Fruit fly (Drosophila melanogaster): Measurements from ENCODE around the gene CG9801.

CG9801 gene

DNA sequence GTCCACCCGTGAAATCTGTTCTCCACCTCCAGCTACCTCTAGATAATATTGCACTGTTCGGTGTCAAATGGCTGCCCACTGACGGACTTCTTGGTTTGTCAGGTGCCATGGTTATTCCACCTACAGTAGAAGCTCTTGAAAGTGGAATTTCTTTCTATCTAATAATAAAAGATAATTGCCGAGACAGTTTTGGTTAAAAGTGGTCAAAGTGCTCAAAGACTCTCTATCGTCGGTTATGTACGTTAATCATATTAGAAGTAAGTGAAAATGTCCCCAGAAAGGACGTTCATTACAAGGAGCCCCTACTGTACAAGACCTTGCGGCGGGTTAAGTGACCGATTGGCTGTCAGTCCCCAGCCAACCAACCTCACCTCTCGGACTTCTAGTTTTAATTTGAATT is 3.3 kb downstream of the CG9801 start (continued):
- TF ChIP-seq CG33213 (GFP tag; optimal IDR thresholded peaks at IDR 0.05) (no peak), CG7357 (GFP tag; IDR thresholded peaks at IDR 0.05) (peak; percentile 40; the same call in 2 of the 3 replicates), CG2120 (GFP tag; optimal IDR thresholded peaks at IDR 0.05) (peak; percentile 63), CG2875 (GFP tag; optimal IDR thresholded peaks at IDR 0.05) (no peak), pnt (GFP tag; optimal IDR thresholded peaks at IDR 0.05) (peak; percentile 61), CG11247 (GFP tag; IDR thresholded peaks at IDR 0.05) (peak; percentile 41; the same call in 1 of the 2 replicates), ems (GFP tag; optimal IDR thresholded peaks at IDR 0.05) (peak; percentile 20), CG17359 (tag; optimal IDR thresholded peaks at IDR 0.05) (peak; percentile 48), CG1529 (GFP tag; optimal IDR thresholded peaks at IDR 0.05) (no peak), jumu (GFP tag; optimal IDR thresholded peaks at IDR 0.05) (peak; percentile 53), bbx (GFP tag; IDR thresholded peaks at IDR 0.05; ENCODE audit: partially characterized antibody) (no peak), CG14441 (GFP tag; IDR thresholded peaks at IDR 0.05) (peak; percentile 52), Mad (GFP tag; optimal IDR thresholded peaks at IDR 0.05) (peak; percentile 35), grau (tag; optimal IDR thresholded peaks at IDR 0.05) (peak; percentile 91), Nf-YC (tag; optimal IDR thresholded peaks at IDR 0.05) (peak; percentile 5), CG17612 (GFP tag; IDR thresholded peaks at IDR 0.05) (no peak), chm (GFP tag; IDR thresholded peaks at IDR 0.05) (peak; percentile 54; the same call in 1 of the 2 replicates), tin (GFP tag; optimal IDR thresholded peaks at IDR 0.05) (peak; percentile 22), gem (tag; optimal IDR thresholded peaks at IDR 0.05) (peak; percentile 70), CG9437 (GFP tag; optimal IDR thresholded peaks at IDR 0.05) (peak; percentile 10), CG11456 (GFP tag; IDR thresholded peaks at IDR 0.05) (peak; percentile 72; the same call in 1 of the 3 replicates)

DNA sequence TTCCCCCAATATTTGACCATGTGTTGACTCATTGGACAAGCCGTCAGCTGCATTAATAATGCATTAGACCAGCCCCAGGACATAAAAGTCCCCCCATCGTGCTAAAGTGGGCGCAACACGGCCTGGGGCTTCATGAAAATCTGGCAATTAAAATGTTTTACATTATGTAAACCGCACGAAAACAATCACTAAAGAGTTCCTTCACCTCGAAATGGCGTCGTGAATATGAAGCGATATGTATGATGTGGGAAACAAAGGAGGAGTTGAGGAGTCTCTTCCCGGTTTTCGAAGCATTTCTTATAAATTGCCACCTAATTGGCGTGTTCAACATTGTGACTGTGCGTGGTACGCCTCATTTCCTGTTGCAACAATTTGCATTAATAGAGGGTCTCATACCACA is 4.8 kb downstream of the CG9801 start:
- TF ChIP-seq cato (GFP tag; optimal IDR thresholded peaks at IDR 0.05; ENCODE audit: borderline replicate concordance) (no peak), Nf-YA (GFP tag; IDR thresholded peaks at IDR 0.05) (no peak), ato (GFP tag; IDR thresholded peaks at IDR 0.05; ENCODE audit: partially characterized antibody) (no peak), CG1832 (GFP tag; optimal IDR thresholded peaks at IDR 0.05) (no peak), HLH3B (GFP tag; IDR thresholded peaks at IDR 0.05) (no peak), ac (GFP tag; optimal IDR thresholded peaks at IDR 0.05) (no peak), CG14014 (GFP tag; IDR thresholded peaks at IDR 0.05) (no peak), CG14860 (GFP tag; IDR thresholded peaks at IDR 0.05; ENCODE audit: partially characterized antibody) (no peak), eve (GFP tag; optimal IDR thresholded peaks at IDR 0.05) (no peak), Aef1 (GFP tag; IDR thresholded peaks at IDR 0.05) (no peak), CG10147 (GFP tag; optimal IDR thresholded peaks at IDR 0.05) (no peak), CG3407 (GFP tag; optimal IDR thresholded peaks at IDR 0.05) (no peak)

DNA sequence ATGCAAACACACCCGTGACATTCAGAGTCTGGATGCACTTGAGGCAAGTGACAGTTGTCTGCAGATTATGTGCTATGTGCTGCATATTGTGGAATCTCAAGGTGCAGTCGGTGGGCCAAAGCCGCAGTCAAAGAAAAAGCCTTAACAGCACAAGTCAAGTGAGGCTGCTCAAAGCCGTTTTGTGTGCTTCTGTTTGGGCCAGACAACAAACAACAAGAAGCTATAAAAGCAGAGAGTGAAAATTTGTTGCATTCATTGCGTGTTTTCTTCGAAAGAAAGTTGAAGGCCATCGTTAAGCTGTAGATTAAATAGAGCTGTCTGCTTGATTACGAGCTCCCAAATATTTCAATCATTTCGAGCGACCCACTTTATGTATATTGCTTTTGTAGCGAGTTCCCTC is 5.5 kb downstream of the CG9801 start:
- no peak for TF ChIP-seq Doc3 (GFP tag; IDR thresholded peaks at IDR 0.05; ENCODE audit: partially characterized antibody)
- no peak for TF ChIP-seq CG17328 (GFP tag; IDR thresholded peaks at IDR 0.05)
- peak; percentile 58 for TF ChIP-seq sens (GFP tag)
- 0 out of 2 replicates have a peak, but pooled peaks have one; percentile 13 for TF ChIP-seq chm (GFP tag; IDR thresholded peaks at IDR 0.05)
- TF ChIP-seq sisA (GFP tag; IDR thresholded peaks at IDR 0.05): 0 out of 2 replicates have a peak, but pooled peaks have one; percentile 4
- TF ChIP-seq bab2 (GFP tag; optimal IDR thresholded peaks at IDR 0.05): no peak
- TF ChIP-seq Med (GFP tag): peak; percentile 12
- no peak for TF ChIP-seq CG31224 (GFP tag; IDR thresholded peaks at IDR 0.05)
- no peak for TF ChIP-seq CG32772 (GFP tag; IDR thresholded peaks at IDR 0.05)
- no peak for TF ChIP-seq CG15479 (GFP tag; optimal IDR thresholded peaks at IDR 0.05)
- TF ChIP-seq cwo (GFP tag; optimal IDR thresholded peaks at IDR 0.05): no peak
- no peak for TF ChIP-seq pan (optimal IDR thresholded peaks at IDR 0.05)
- TF ChIP-seq pan (GFP tag; optimal IDR thresholded peaks at IDR 0.05 in 1 of 2, IDR thresholded peaks at IDR 0.05 in 1 of 2): no peak
- TF ChIP-seq CG7963 (GFP tag; IDR thresholded peaks at IDR 0.05; ENCODE audit: partially characterized antibody): no peak
- no peak for TF ChIP-seq eyg (GFP tag; optimal IDR thresholded peaks at IDR 0.05)
- TF ChIP-seq CG6765 (GFP tag; optimal IDR thresholded peaks at IDR 0.05): no peak
- TF ChIP-seq fd3F (GFP tag; optimal IDR thresholded peaks at IDR 0.05): no peak
- TF ChIP-seq NK7.1 (GFP tag; optimal IDR thresholded peaks at IDR 0.05): no peak
- TF ChIP-seq CG12942 (GFP tag; optimal IDR thresholded peaks at IDR 0.05): no peak
